Fruit fly (Drosophila melanogaster): ENCODE data around the gene att-ORFB.

The att-ORFB gene

dm6 chr3R:20574535-20574980, 20.4 kb upstream of the att-ORFB start:
- TF ChIP-seq dsx (GFP tag; optimal IDR thresholded peaks at IDR 0.05; ENCODE audit: poor library complexity, severe bottlenecking) (no peak), CG6854 (GFP tag; optimal IDR thresholded peaks at IDR 0.05) (peak; percentile 60), CG6808 (GFP tag; optimal IDR thresholded peaks at IDR 0.05) (no peak), CG6163 (GFP tag; IDR thresholded peaks at IDR 0.05) (0 out of 3 replicates have a peak, but pooled peaks have one; percentile 20), CG3032 (tag; optimal IDR thresholded peaks at IDR 0.05) (no peak), cyc (GFP tag; optimal IDR thresholded peaks at IDR 0.05) (no peak), esn (GFP tag; optimal IDR thresholded peaks at IDR 0.05) (peak; percentile 9), CG8119 (GFP tag; IDR thresholded peaks at IDR 0.05) (no peak), CG6276 (GFP tag; optimal IDR thresholded peaks at IDR 0.05) (no peak), dac (GFP tag; optimal IDR thresholded peaks at IDR 0.05) (no peak), Lpt (GFP tag; optimal IDR thresholded peaks at IDR 0.05) (no peak), CG15336 (GFP tag; IDR thresholded peaks at IDR 0.05) (no peak), svp (GFP tag) (peak; percentile 38), Sox15 (GFP tag; optimal IDR thresholded peaks at IDR 0.05) (no peak), Eip78C (GFP tag) (peak; percentile 27), CG1621 (tag; optimal IDR thresholded peaks at IDR 0.05) (no peak), fkh (GFP tag; optimal IDR thresholded peaks at IDR 0.05) (peak; percentile 73), CG31627 (GFP tag; optimal IDR thresholded peaks at IDR 0.05) (no peak), fd85E (GFP tag; optimal IDR thresholded peaks at IDR 0.05) (no peak)

- TF ChIP-seq svp (GFP tag) (peak; percentile 45), CG4318 (GFP tag; optimal IDR thresholded peaks at IDR 0.05) (no peak), Sox102F (GFP tag; optimal IDR thresholded peaks at IDR 0.05) (no peak), CG32006 (GFP tag; optimal IDR thresholded peaks at IDR 0.05) (peak; percentile 51), CG15336 (GFP tag; IDR thresholded peaks at IDR 0.05) (0 out of 2 replicates have a peak, but pooled peaks have one; percentile 22), Gug (GFP tag; IDR thresholded peaks at IDR 0.05) (no peak), CG6163 (GFP tag; IDR thresholded peaks at IDR 0.05) (no peak), CG8632 (GFP tag; optimal IDR thresholded peaks at IDR 0.05) (no peak), CG11762 (GFP tag; optimal IDR thresholded peaks at IDR 0.05; ENCODE audit: insufficient read depth) (no peak), Hr4 (GFP tag; optimal IDR thresholded peaks at IDR 0.05) (peak; percentile 18), Eip78C (GFP tag) (peak; percentile 48)
Measured at dm6 chr3R:20573326-20573725, 19.1 kb upstream of the att-ORFB start.

dm6 chr3R:20567507-20568222, 13.5 kb upstream of the att-ORFB start:
- TF ChIP-seq CG11294 (GFP tag; IDR thresholded peaks at IDR 0.05) (no peak), Sox14 (GFP tag; optimal IDR thresholded peaks at IDR 0.05) (no peak), CG8319 (GFP tag; optimal IDR thresholded peaks at IDR 0.05) (peak; percentile 73), CG6808 (GFP tag; optimal IDR thresholded peaks at IDR 0.05) (peak; percentile 4)

DNA sequence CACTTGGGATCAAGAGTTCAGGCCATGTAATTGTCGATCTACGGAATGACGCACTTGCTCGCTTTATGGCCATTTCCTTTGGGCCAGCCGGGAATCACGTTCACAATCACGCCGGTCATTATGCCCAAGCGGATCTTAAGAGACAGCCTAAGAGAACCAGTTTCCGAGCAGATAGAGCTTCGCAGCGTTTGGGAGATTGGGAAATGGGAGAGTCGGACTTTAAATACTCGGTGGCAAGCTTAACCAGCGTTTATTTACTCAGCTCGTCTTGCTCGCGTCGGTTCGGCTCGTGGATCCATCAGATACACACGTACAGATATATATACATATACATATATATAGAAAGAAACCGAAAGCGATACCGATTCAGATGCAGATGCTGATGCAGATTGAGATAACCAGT, 11.3 kb upstream of the att-ORFB start:
- TF ChIP-seq CG4318 (GFP tag; optimal IDR thresholded peaks at IDR 0.05) (no peak), CG8632 (GFP tag; optimal IDR thresholded peaks at IDR 0.05) (no peak), Hr38 (GFP tag; optimal IDR thresholded peaks at IDR 0.05) (no peak), Met (GFP tag; optimal IDR thresholded peaks at IDR 0.05) (no peak), ss (GFP tag; optimal IDR thresholded peaks at IDR 0.05) (peak; percentile 49 to 51), CG6808 (GFP tag; optimal IDR thresholded peaks at IDR 0.05) (no peak), CG3919 (GFP tag; optimal IDR thresholded peaks at IDR 0.05) (no peak), CG6163 (GFP tag; IDR thresholded peaks at IDR 0.05) (peak; percentile 47; the same call in 1 of the 3 replicates), CG10631 (GFP tag; optimal IDR thresholded peaks at IDR 0.05) (no peak), achi (GFP tag; optimal IDR thresholded peaks at IDR 0.05) (no peak), cyc (GFP tag; optimal IDR thresholded peaks at IDR 0.05) (no peak), OdsH (GFP tag; optimal IDR thresholded peaks at IDR 0.05) (no peak), Ets21C (GFP tag; optimal IDR thresholded peaks at IDR 0.05) (no peak), acj6 (GFP tag; optimal IDR thresholded peaks at IDR 0.05) (no peak), Smox (GFP tag; optimal IDR thresholded peaks at IDR 0.05) (no peak), CG6792 (GFP tag; optimal IDR thresholded peaks at IDR 0.05) (no peak), CG11762 (GFP tag; optimal IDR thresholded peaks at IDR 0.05; ENCODE audit: insufficient read depth) (no peak), CG11902 (GFP tag; optimal IDR thresholded peaks at IDR 0.05) (no peak), CG9139 (GFP tag; optimal IDR thresholded peaks at IDR 0.05) (peak; percentile 54), Sox102F (GFP tag; optimal IDR thresholded peaks at IDR 0.05) (peak; percentile 37), CG3032 (tag; optimal IDR thresholded peaks at IDR 0.05) (no peak), svp (GFP tag) (peak; percentile 89), CG8119 (GFP tag; IDR thresholded peaks at IDR 0.05) (peak; percentile 44; the same call in 1 of the 3 replicates), Ets96B (tag; optimal IDR thresholded peaks at IDR 0.05) (no peak), Eip75B (GFP tag; optimal IDR thresholded peaks at IDR 0.05) (peak; percentile 39), Eip93F (GFP tag; optimal IDR thresholded peaks at IDR 0.05) (peak; percentile 29)

Measured in whole organism, prepupa.